Worm (Caenorhabditis elegans): ENCODE data around the gene T14G10.8.

DNA sequence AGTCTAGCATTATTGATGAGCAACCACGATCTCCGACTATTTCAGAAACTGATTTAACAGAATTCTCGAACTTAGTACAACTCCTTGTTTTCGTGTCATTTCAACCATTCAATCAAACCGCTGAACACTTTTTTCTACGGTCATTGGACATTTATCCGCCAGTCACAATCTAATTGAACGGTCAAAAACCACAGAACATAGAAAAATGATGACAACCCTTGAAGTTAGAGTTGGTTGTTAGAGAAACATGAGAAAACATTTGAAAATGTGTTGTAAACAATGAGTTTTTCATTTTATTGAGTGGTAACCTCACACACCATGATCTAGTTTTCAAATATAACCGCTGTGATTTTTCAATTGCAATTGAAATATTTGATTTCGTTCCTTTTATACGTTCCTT, 2.3 kb downstream of the T14G10.8 start:
- no peak for TF ChIP-seq snpc-4 (tag; optimal IDR thresholded peaks at IDR 0.05)
- TF ChIP-seq nhr-237 (tag; optimal IDR thresholded peaks at IDR 0.05) = no peak
- no peak for TF ChIP-seq fkh-2 (tag; optimal IDR thresholded peaks at IDR 0.05)
- no peak for TF ChIP-seq lsy-12 (tag; optimal IDR thresholded peaks at IDR 0.05)
- no peak for TF ChIP-seq tbx-2 (tag; optimal IDR thresholded peaks at IDR 0.05)
- TF ChIP-seq ztf-11 (tag; optimal IDR thresholded peaks at IDR 0.05) = no peak
- TF ChIP-seq elt-3 (tag; optimal IDR thresholded peaks at IDR 0.05) = no peak
- no peak for TF ChIP-seq nhr-23 (tag; optimal IDR thresholded peaks at IDR 0.05)
- TF ChIP-seq nhr-11 (tag; optimal IDR thresholded peaks at IDR 0.05) = no peak
- TF ChIP-seq jun-1 (tag; optimal IDR thresholded peaks at IDR 0.05) = no peak
- TF ChIP-seq ceh-82 (tag; optimal IDR thresholded peaks at IDR 0.05) = no peak
- no peak for TF ChIP-seq ceh-16 (tag; optimal IDR thresholded peaks at IDR 0.05)

All from whole organism, L3 larva.